Worm (Caenorhabditis elegans) whole organism, young adult: ENCODE data around the gene F17C11.4.

Source experiments
- C06A6.2 ChIP-seq: fragments of 200-800 bp; sonication (Bioruptor generic); conservative IDR thresholded peaks from 2 replicates; pipeline ENCODE4 v1.3.6; 2022; ENCODE audit warnings: missing genetic modification characterization, missing compliant biosample characterization
- D2030.7 ChIP-seq: fragments of 200-800 bp; sonication (Bioruptor generic); IDR thresholded peaks from 2 replicates; pipeline ENCODE4 v1.3.6; 2022; ENCODE audit warnings: missing genetic modification reagents, missing genetic modification characterization, missing compliant biosample characterization
- F33H1.4 ChIP-seq: fragments of 200-800 bp; sonication (Bioruptor generic); IDR thresholded peaks from 2 replicates; pipeline ENCODE4 v1.3.6; 2022; ENCODE audit warnings: missing genetic modification reagents, missing genetic modification characterization, missing compliant biosample characterization
- F37B4.10 ChIP-seq: fragments of 200-800 bp; sonication (Bioruptor generic); IDR thresholded peaks from 2 replicates; pipeline ENCODE4 v1.3.6; 2022; ENCODE audit warnings: missing genetic modification characterization, missing compliant biosample characterization
- F39B2.1 ChIP-seq: fragments of 200-800 bp; sonication (Bioruptor generic); IDR thresholded peaks from 2 replicates; pipeline ENCODE4 v1.3.6; 2022; ENCODE audit warnings: missing genetic modification reagents, missing genetic modification characterization, missing compliant biosample characterization
- F49E8.2 ChIP-seq: sonication (generic microtip); optimal IDR thresholded peaks from 3 replicates; lab custom pipeline; 2017; ENCODE audit warnings: missing genetic modification characterization, mild to moderate bottlenecking, missing compliant biosample characterization, antibody characterized with exemption, moderate library complexity; ENCODE audit not compliant: insufficient read depth
- F52B5.7 ChIP-seq: sonication (generic microtip); optimal IDR thresholded peaks from 2 replicates; lab custom pipeline; 2016; ENCODE audit warnings: mild to moderate bottlenecking, missing genetic modification characterization, missing compliant biosample characterization
- F57A8.1 ChIP-seq: fragments of 200-800 bp; sonication (Bioruptor generic); optimal IDR thresholded peaks from 2 replicates; lab custom pipeline; 2018; ENCODE audit warnings: mild to moderate bottlenecking, missing genetic modification characterization, moderate library complexity, missing compliant biosample characterization
- F57C9.4 ChIP-seq: sonication (generic microtip); optimal IDR thresholded peaks from 2 replicates; lab custom pipeline; 2017; ENCODE audit warnings: mild to moderate bottlenecking, missing genetic modification characterization, missing compliant biosample characterization
- T07F8.4 ChIP-seq: sonication (generic microtip); optimal IDR thresholded peaks from 2 replicates; lab custom pipeline; 2016; ENCODE audit warnings: mild to moderate bottlenecking, missing genetic modification characterization, moderate library complexity, missing compliant biosample characterization
- Y67H2A.10 ChIP-seq: fragments of 200-800 bp; sonication (Bioruptor generic); conservative IDR thresholded peaks from 2 replicates; pipeline ENCODE4 v1.3.6; 2022; ENCODE audit warnings: missing genetic modification reagents, missing genetic modification characterization, missing compliant biosample characterization
- Y79H2A.3 ChIP-seq: fragments of 200-800 bp; sonication (Bioruptor generic); conservative IDR thresholded peaks from 2 replicates; pipeline ENCODE4 v1.3.6; 2022; ENCODE audit warnings: missing genetic modification reagents, missing genetic modification characterization, missing compliant biosample characterization
- Y95B8A.8 ChIP-seq: fragments of 200-800 bp; sonication (Bioruptor generic); IDR thresholded peaks from 2 replicates; pipeline ENCODE4 v1.3.6; 2022; ENCODE audit warnings: missing genetic modification reagents, missing genetic modification characterization, missing compliant biosample characterization
- ZK185.1 ChIP-seq: sonication (generic microtip); optimal IDR thresholded peaks from 2 replicates; lab custom pipeline; 2016; ENCODE audit warnings: mild to moderate bottlenecking, missing genetic modification characterization, missing compliant biosample characterization; ENCODE audit not compliant: poor library complexity, severe bottlenecking
- akir-1 ChIP-seq: fragments of 200-800 bp; sonication (Bioruptor generic); optimal IDR thresholded peaks from 2 replicates; lab custom pipeline; 2018; ENCODE audit warnings: mild to moderate bottlenecking, missing genetic modification characterization, moderate library complexity, missing compliant biosample characterization
- aptf-2 ChIP-seq: fragments of 200-800 bp; sonication (Bioruptor generic); conservative IDR thresholded peaks from 2 replicates; pipeline ENCODE4 v1.3.6; 2022; ENCODE audit warnings: missing genetic modification reagents, missing genetic modification characterization, missing compliant biosample characterization
- attf-3 ChIP-seq: fragments of 200-800 bp; sonication (Bioruptor generic); conservative IDR thresholded peaks from 2 replicates; pipeline ENCODE4 v1.3.6; 2022; ENCODE audit warnings: missing genetic modification reagents, missing genetic modification characterization, missing compliant biosample characterization
- attf-5 ChIP-seq: fragments of 200-800 bp; sonication (Bioruptor generic); optimal IDR thresholded peaks from 2 replicates; lab custom pipeline; 2018; ENCODE audit warnings: mild to moderate bottlenecking, missing genetic modification characterization, missing compliant biosample characterization
- attf-6 ChIP-seq: fragments of 200-800 bp; sonication (Bioruptor generic); IDR thresholded peaks from 2 replicates; pipeline ENCODE4 v1.3.6; 2022; ENCODE audit warnings: missing genetic modification reagents, missing genetic modification characterization, missing compliant biosample characterization
- bed-2 ChIP-seq: fragments of 200-800 bp; sonication (Bioruptor generic); IDR thresholded peaks from 2 replicates; pipeline ENCODE4 v1.3.6; 2022; ENCODE audit warnings: missing genetic modification reagents, missing genetic modification characterization, missing compliant biosample characterization
- ccch-3 ChIP-seq: fragments of 200-800 bp; sonication (Bioruptor generic); optimal IDR thresholded peaks from 2 replicates; lab custom pipeline; 2018; ENCODE audit warnings: mild to moderate bottlenecking, missing genetic modification characterization, missing compliant biosample characterization
- ceh-27 ChIP-seq: fragments of 200-800 bp; sonication (Bioruptor generic); optimal IDR thresholded peaks from 2 replicates; lab custom pipeline; 2018; ENCODE audit warnings: mild to moderate bottlenecking, missing genetic modification characterization, moderate library complexity, missing compliant biosample characterization
- ceh-79 ChIP-seq: sonication (generic microtip); optimal IDR thresholded peaks from 2 replicates; lab custom pipeline; 2017; ENCODE audit warnings: mild to moderate bottlenecking, missing genetic modification characterization, missing compliant biosample characterization
- die-1 ChIP-seq: sonication (generic microtip); optimal IDR thresholded peaks from 2 replicates; lab custom pipeline; 2016; ENCODE audit warnings: missing genotype, mild to moderate bottlenecking, missing genetic modification characterization, missing compliant biosample characterization
- dpff-1 ChIP-seq: sonication (generic microtip); optimal IDR thresholded peaks from 2 replicates; lab custom pipeline; 2017; ENCODE audit warnings: mild to moderate bottlenecking, missing genetic modification characterization, missing compliant biosample characterization
- efl-1 ChIP-seq: fragments of 150-350 bp; optimal IDR thresholded peaks from 2 replicates; lab custom pipeline; 2014; ENCODE audit warnings: missing biosample characterization, missing genetic modification reagents, missing genetic modification characterization
- egl-18 ChIP-seq: fragments of 200-800 bp; sonication (Bioruptor generic); IDR thresholded peaks from 2 replicates; pipeline ENCODE4 v1.3.6; 2022; ENCODE audit warnings: missing genetic modification reagents, missing genetic modification characterization, missing compliant biosample characterization
- gei-17 ChIP-seq: fragments of 200-800 bp; sonication (Bioruptor generic); optimal IDR thresholded peaks from 2 replicates; lab custom pipeline; 2018; ENCODE audit warnings: mild to moderate bottlenecking, missing genetic modification characterization, missing compliant biosample characterization
- him-1 ChIP-seq: sonication (generic microtip); optimal IDR thresholded peaks from 2 replicates; lab custom pipeline; 2016; ENCODE audit warnings: missing genotype, missing genetic modification reagents, missing genetic modification characterization, missing compliant biosample characterization
- hlh-26 ChIP-seq: fragments of 200-800 bp; sonication (Bioruptor generic); conservative IDR thresholded peaks from 2 replicates; pipeline ENCODE4 v1.3.6; 2022; ENCODE audit warnings: missing genetic modification reagents, missing genetic modification characterization, missing compliant biosample characterization
- hmg-20 ChIP-seq: fragments of 200-800 bp; sonication (Bioruptor generic); IDR thresholded peaks from 2 replicates; pipeline ENCODE4 v1.3.6; 2022; ENCODE audit warnings: missing genetic modification reagents, missing genetic modification characterization, missing compliant biosample characterization
- let-607 ChIP-seq, 2 experiments: fragments of 200-800 bp in 1 of 2; sonication (Bioruptor generic) in 1 of 2; sonication (generic microtip) in 1 of 2; optimal IDR thresholded peaks; 2 replicates each; lab custom pipeline; 2016 to 2018; ENCODE audit warnings: mild to moderate bottlenecking in 2 of 2, missing compliant biosample characterization in 2 of 2, missing genetic modification characterization in 2 of 2, moderate library complexity in 2 of 2, missing genotype in 1 of 2
- lin-26 ChIP-seq: fragments of 200-800 bp; sonication (Bioruptor generic); IDR thresholded peaks from 2 replicates; pipeline ENCODE4 v1.3.6; 2022; ENCODE audit warnings: missing genetic modification reagents, missing genetic modification characterization, missing compliant biosample characterization
- lin-35 ChIP-seq, 3 experiments: fragments of 150-350 bp in 2 of 3; sonication (generic microtip) in 1 of 3; optimal IDR thresholded peaks; 2 replicates each; lab custom pipeline; 2014 to 2018; ENCODE audit warnings: missing biosample characterization in 3 of 3, missing genetic modification characterization in 3 of 3, missing genetic modification reagents in 3 of 3
- lin-40 ChIP-seq: sonication (generic microtip); optimal IDR thresholded peaks from 2 replicates; lab custom pipeline; 2016; ENCODE audit warnings: missing genetic modification characterization, mild to moderate bottlenecking, missing compliant biosample characterization, missing genotype, missing genetic modification reagents
- lir-1 ChIP-seq: fragments of 200-800 bp; sonication (Bioruptor generic); conservative IDR thresholded peaks from 2 replicates; pipeline ENCODE4 v1.3.6; 2022; ENCODE audit warnings: missing genetic modification reagents, missing genetic modification characterization, missing compliant biosample characterization
- lsl-1 ChIP-seq: fragments of 200-800 bp; sonication (Bioruptor generic); optimal IDR thresholded peaks from 2 replicates; lab custom pipeline; 2018; ENCODE audit warnings: mild to moderate bottlenecking, missing genetic modification characterization, moderate library complexity, missing compliant biosample characterization
- madf-10 ChIP-seq: sonication (generic microtip); optimal IDR thresholded peaks from 2 replicates; lab custom pipeline; 2016; ENCODE audit warnings: mild to moderate bottlenecking, missing genetic modification characterization, missing compliant biosample characterization
- madf-3 ChIP-seq: fragments of 200-800 bp; sonication (Bioruptor generic); IDR thresholded peaks from 2 replicates; pipeline ENCODE4 v1.3.6; 2022; ENCODE audit warnings: missing genetic modification reagents, missing genetic modification characterization, missing compliant biosample characterization
- mcd-1 ChIP-seq: fragments of 200-800 bp; sonication (Bioruptor generic); IDR thresholded peaks from 2 replicates; pipeline ENCODE4 v1.3.6; 2022; ENCODE audit warnings: missing genetic modification reagents, missing genetic modification characterization, missing compliant biosample characterization
- mel-28 ChIP-seq: sonication (generic microtip); optimal IDR thresholded peaks from 2 replicates; lab custom pipeline; 2016; ENCODE audit warnings: borderline replicate concordance, mild to moderate bottlenecking, missing genetic modification characterization, missing compliant biosample characterization
- nhr-27 ChIP-seq: fragments of 200-800 bp; sonication (Bioruptor generic); optimal IDR thresholded peaks from 2 replicates; lab custom pipeline; 2018; ENCODE audit warnings: mild to moderate bottlenecking, missing genetic modification characterization, moderate library complexity, missing compliant biosample characterization
- repo-1 ChIP-seq: sonication (generic microtip); optimal IDR thresholded peaks from 2 replicates; lab custom pipeline; 2017; ENCODE audit warnings: mild to moderate bottlenecking, missing genetic modification characterization, missing compliant biosample characterization
- snpc-3.4 ChIP-seq: sonication (generic microtip); optimal IDR thresholded peaks from 2 replicates; lab custom pipeline; 2017; ENCODE audit warnings: missing genetic modification characterization, mild to moderate bottlenecking, missing compliant biosample characterization, antibody characterized with exemption, moderate library complexity, missing genotype, missing genetic modification reagents
- sptf-2 ChIP-seq: fragments of 200-800 bp; sonication (Bioruptor generic); optimal IDR thresholded peaks from 2 replicates; lab custom pipeline; 2018; ENCODE audit warnings: mild to moderate bottlenecking, missing genetic modification characterization, missing compliant biosample characterization
- tlf-1 ChIP-seq: fragments of 200-800 bp; sonication (Bioruptor generic); optimal IDR thresholded peaks from 2 replicates; lab custom pipeline; 2018; ENCODE audit warnings: mild to moderate bottlenecking, missing genetic modification characterization, missing compliant biosample characterization
- xnd-1 ChIP-seq: sonication (generic microtip); optimal IDR thresholded peaks from 2 replicates; lab custom pipeline; 2016; ENCODE audit warnings: missing genotype, missing genetic modification reagents, missing genetic modification characterization, missing compliant biosample characterization
- ztf-28 ChIP-seq: fragments of 200-800 bp; sonication (Bioruptor generic); IDR thresholded peaks from 2 replicates; pipeline ENCODE4 v1.3.6; 2022; ENCODE audit warnings: missing genetic modification reagents, missing genetic modification characterization, missing compliant biosample characterization

F17C11.4 gene

DNA sequence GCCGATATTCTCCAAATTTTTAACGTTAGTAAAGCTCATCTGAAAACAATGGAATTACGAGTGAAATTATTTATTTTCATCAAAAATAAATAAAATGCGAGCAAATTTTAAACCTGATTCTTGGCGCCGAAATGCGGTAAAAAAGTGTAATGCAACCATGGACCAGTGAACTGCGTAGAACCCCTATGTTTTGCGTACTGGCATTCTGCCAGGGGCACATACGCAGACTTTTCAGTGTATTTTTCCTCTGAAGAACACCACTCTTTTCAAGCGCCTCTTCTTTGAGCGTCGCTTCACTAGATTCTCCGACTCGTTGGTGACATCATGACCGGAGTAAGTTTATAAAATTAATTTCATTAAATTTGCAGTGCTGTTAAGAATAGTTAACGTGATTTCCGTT, 13.8 kb downstream of the F17C11.4 start, which contains the start of the genes ctf-4 and eef-1G (continued):
- TF ChIP-seq C06A6.2 (GFP tag; lab: Robert Waterston, UW) (peak; percentile 86), sptf-2 (GFP tag; lab: Kevin White, UChicago) (no peak), nhr-27 (tag; lab: Kevin White, UChicago) (no peak), Y79H2A.3 (GFP tag; lab: Robert Waterston, UW) (no peak), F52B5.7 (tag; lab: Kevin White, UChicago) (no peak), ztf-28 (GFP tag; lab: Robert Waterston, UW) (no peak), lsl-1 (peak; percentile 75), efl-1 (GFP tag; lab: Kevin White, UChicago) (peak; percentile 90), hlh-26 (no peak), die-1 (tag; lab: Kevin White, UChicago) (no peak), ZK185.1 (tag; lab: Kevin White, UChicago) (peak; percentile 94), T07F8.4 (peak; percentile 14), attf-5 (GFP tag; lab: Kevin White, UChicago) (peak; percentile 97), let-607 (tag; optimal IDR thresholded peaks at IDR 0.05; lab: Kevin White, UChicago) (peak; percentile 91 to 94), lin-35 (GFP tag; optimal IDR thresholded peaks at IDR 0.05; lab: Kevin White, UChicago) (peak; percentile 26 to 96 (median 60)), repo-1 (tag; lab: Kevin White, UChicago) (peak; percentile 75), dpff-1 (no peak), F33H1.4 (GFP tag; lab: Robert Waterston, UW) (peak; percentile 74), F39B2.1 (GFP tag; lab: Robert Waterston, UW) (no peak), F57A8.1 (GFP tag; lab: Kevin White, UChicago) (no peak), aptf-2 (0 out of 2 replicates have a peak, but pooled peaks have one; percentile 7), xnd-1 (tag; lab: Kevin White, UChicago) (peak; percentile 8), Y67H2A.10 (0 out of 2 replicates have a peak, but pooled peaks have one; percentile 32), ccch-3 (no peak), F37B4.10 (GFP tag; lab: Robert Waterston, UW) (no peak), attf-3 (GFP tag; lab: Robert Waterston, UW) (peak; percentile 75), F57C9.4 (no peak), tlf-1 (peak; percentile 93), lin-26 (GFP tag; lab: Robert Waterston, UW) (peak; percentile 55; the same call in 1 of the 2 replicates), attf-6 (GFP tag; lab: Robert Waterston, UW) (no peak), egl-18 (GFP tag; lab: Robert Waterston, UW) (0 out of 2 replicates have a peak, but pooled peaks have one; percentile 52), akir-1 (GFP tag; lab: Kevin White, UChicago) (no peak), him-1 (tag; lab: Kevin White, UChicago) (peak; percentile 8), Y95B8A.8 (GFP tag; lab: Robert Waterston, UW) (peak; percentile 83; the same call in 1 of the 2 replicates), mel-28 (tag; lab: Kevin White, UChicago) (no peak), bed-2 (GFP tag; lab: Robert Waterston, UW) (no peak), snpc-3.4 (peak; percentile 93), hmg-20 (0 out of 2 replicates have a peak, but pooled peaks have one; percentile 49), mcd-1 (GFP tag; lab: Robert Waterston, UW) (peak; percentile 98), ceh-79 (tag; lab: Kevin White, UChicago) (no peak), madf-3 (GFP tag; lab: Robert Waterston, UW) (peak; percentile 90), ceh-27 (GFP tag; lab: Kevin White, UChicago) (peak; percentile 93), lin-40 (peak; percentile 94), F49E8.2 (peak; percentile 51), gei-17 (GFP tag; lab: Kevin White, UChicago) (peak; percentile 66), D2030.7 (GFP tag; lab: Robert Waterston, UW) (peak; percentile 82), lir-1 (GFP tag; lab: Robert Waterston, UW) (peak; percentile 75), madf-10 (peak; percentile 69)
